Fruit fly (Drosophila melanogaster) S2 (cell line): Measurements from ENCODE around the gene cv-c.

Experiments
- CG8478 ChIP-seq: fragments of >200 bp; optimal IDR thresholded peaks from 2 replicates; lab custom pipeline; 2018
- CTCF ChIP-seq, 2 experiments: fragments of >200 bp; optimal IDR thresholded peaks; 2 replicates each; lab custom pipeline; 2018

- no peak for TF ChIP-seq CG8478 (lab: Kevin White, UChicago)
- no peak for TF ChIP-seq CTCF (optimal IDR thresholded peaks at IDR 0.05; lab: Kevin White, UChicago)
Measured at dm6 chr3R:14478438-14479033, 3.0 kb downstream of the cv-c start.
